Worm (Caenorhabditis elegans): Measurements from ENCODE around the gene C28A5.6.

The C28A5.6 gene

DNA sequence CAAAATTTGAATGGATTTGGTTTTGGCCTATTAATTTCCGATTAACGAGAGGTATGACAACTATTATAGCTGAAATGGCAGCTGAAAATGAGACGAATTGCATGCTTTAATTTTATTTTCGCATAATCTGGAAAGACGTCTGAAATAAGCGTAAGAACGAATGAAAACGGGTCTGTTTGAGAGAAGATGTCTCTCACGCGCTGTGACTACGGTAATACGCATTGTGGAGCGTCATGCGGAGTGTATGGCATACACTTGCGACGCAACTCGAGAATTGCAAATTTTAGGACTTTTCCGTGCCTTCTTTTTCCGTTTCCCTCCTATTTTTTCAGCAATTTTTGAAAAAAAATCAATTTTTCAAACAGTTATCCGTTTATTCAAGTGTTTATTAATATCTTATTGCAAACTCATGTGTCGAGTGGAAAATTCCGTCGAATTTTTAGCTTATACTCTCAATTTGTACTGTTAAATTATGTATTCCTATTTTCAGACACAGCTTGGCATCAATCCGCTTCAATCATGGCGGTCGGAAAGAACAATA, 46.2 kb upstream of the C28A5.6 start, which contains the start of gene rps-1 (continued):
- peak; percentile 92 for TF ChIP-seq D2030.7 (GFP tag; IDR thresholded peaks at IDR 0.05)
- peak; percentile 85 for TF ChIP-seq unc-130 (GFP tag; optimal IDR thresholded peaks at IDR 0.05)
- TF ChIP-seq ceh-100 (GFP tag; IDR thresholded peaks at IDR 0.05): peak; percentile 86
- peak; percentile 72; the same call in 1 of the 2 replicates for TF ChIP-seq aptf-3 (GFP tag; IDR thresholded peaks at IDR 0.05)
- peak; percentile 96 for TF ChIP-seq atf-7 (tag; optimal IDR thresholded peaks at IDR 0.05)
- TF ChIP-seq C17E4.6 (GFP tag; IDR thresholded peaks at IDR 0.05): peak; percentile 96
- TF ChIP-seq K12H6.12 (tag; optimal IDR thresholded peaks at IDR 0.05): peak; percentile 97
- peak; percentile 65; the same call in 1 of the 2 replicates for TF ChIP-seq Y79H2A.3 (GFP tag; conservative IDR thresholded peaks at IDR 0.05)
- TF ChIP-seq unc-62 (GFP tag; optimal IDR thresholded peaks at IDR 0.05): peak; percentile 76
- TF ChIP-seq F37B4.10 (GFP tag; IDR thresholded peaks at IDR 0.05): 0 out of 2 replicates have a peak, but pooled peaks have one; percentile 91
- peak; percentile 80 for TF ChIP-seq hrde-1 (tag; optimal IDR thresholded peaks at IDR 0.05; ENCODE audit: borderline replicate concordance)
- TF ChIP-seq ccch-3 (GFP tag; optimal IDR thresholded peaks at IDR 0.05): peak; percentile 11
- TF ChIP-seq attf-5 (GFP tag; optimal IDR thresholded peaks at IDR 0.05): peak; percentile 98
- TF ChIP-seq dox-1 (GFP tag; IDR thresholded peaks at IDR 0.05): peak; percentile 99
- peak; percentile 51 for TF ChIP-seq B0261.1 (tag; optimal IDR thresholded peaks at IDR 0.05)
- peak; percentile 96 for TF ChIP-seq hmg-20 (GFP tag; IDR thresholded peaks at IDR 0.05)
- TF ChIP-seq F52B5.7 (tag; optimal IDR thresholded peaks at IDR 0.05): peak; percentile 78
- TF ChIP-seq bed-1 (GFP tag; IDR thresholded peaks at IDR 0.05): no peak
- peak; percentile 90 for TF ChIP-seq gei-17 (GFP tag; optimal IDR thresholded peaks at IDR 0.05)
- no peak for TF ChIP-seq nhr-179 (tag; optimal IDR thresholded peaks at IDR 0.05)
- peak; percentile 53 to 97 (median 87) for TF ChIP-seq lin-35 (GFP tag; optimal IDR thresholded peaks at IDR 0.05)
- TF ChIP-seq lin-54 (GFP tag; optimal IDR thresholded peaks at IDR 0.05): peak; percentile 97
- TF ChIP-seq K11D2.4 (GFP tag; IDR thresholded peaks at IDR 0.05): peak; percentile 98
- peak; percentile 91 for TF ChIP-seq F22D6.2 (tag; optimal IDR thresholded peaks at IDR 0.05)
- TF ChIP-seq ztf-26 (tag; optimal IDR thresholded peaks at IDR 0.05): peak; percentile 98
- peak; percentile 98 for TF ChIP-seq lsl-1 (GFP tag; optimal IDR thresholded peaks at IDR 0.05)
- TF ChIP-seq aptf-2 (GFP tag; conservative IDR thresholded peaks at IDR 0.05): no peak
- TF ChIP-seq let-526 (GFP tag; IDR thresholded peaks at IDR 0.05): peak; percentile 95
- peak; percentile 98 for TF ChIP-seq ZK185.1 (tag; optimal IDR thresholded peaks at IDR 0.05; ENCODE audit: poor library complexity, severe bottlenecking)
- TF ChIP-seq chd-7 (tag; optimal IDR thresholded peaks at IDR 0.05): peak; percentile 96
- peak; percentile 90 for TF ChIP-seq egl-18 (GFP tag; IDR thresholded peaks at IDR 0.05)
- TF ChIP-seq repo-1 (tag; optimal IDR thresholded peaks at IDR 0.05): peak; percentile 98
- peak; percentile 77 for TF ChIP-seq lsy-27 (tag; optimal IDR thresholded peaks at IDR 0.05; ENCODE audit: borderline replicate concordance, insufficient read depth)
- peak; percentile 89 for TF ChIP-seq ceh-91 (GFP tag; IDR thresholded peaks at IDR 0.05)
- peak; percentile 77 for TF ChIP-seq B0019.2 (GFP tag; conservative IDR thresholded peaks at IDR 0.05)
- TF ChIP-seq nhr-80 (tag; optimal IDR thresholded peaks at IDR 0.05): peak; percentile 95

- TF ChIP-seq Y56A3A.18 (GFP tag; IDR thresholded peaks at IDR 0.05) (peak; percentile 59; the same call in 1 of the 2 replicates), K11D2.4 (GFP tag; IDR thresholded peaks at IDR 0.05) (no peak)
Observed at ce11 chrIII:4474908-4475307, 45.6 kb upstream of the C28A5.6 start, which contains the start of gene ifet-1. TSS of gene ifet-1 (minus strand) at chrIII:4475150.
